Worm (Caenorhabditis elegans): ENCODE results near the gene gst-7.
A peak's percentile ranks its signal among the peaks of the same experiment; 100 is the strongest.

Gene gst-7

ce11 chrII:4855489-4855888 is 26.4 kb upstream of the gst-7 start:
- TF ChIP-seq dmd-6 (GFP tag; IDR thresholded peaks at IDR 0.05) (0 out of 2 replicates have a peak, but pooled peaks have one; percentile 9), nhr-6 (tag; optimal IDR thresholded peaks at IDR 0.05) (no peak), ces-1 (GFP tag; optimal IDR thresholded peaks at IDR 0.05) (peak; percentile 48), dve-1 (tag; optimal IDR thresholded peaks at IDR 0.05; ENCODE audit: insufficient read depth) (no peak), tag-97 (GFP tag; IDR thresholded peaks at IDR 0.05) (0 out of 2 replicates have a peak, but pooled peaks have one; percentile 75), Y75B8A.6 (GFP tag; IDR thresholded peaks at IDR 0.05) (no peak), aha-1 (tag) (peak; percentile 90), dpl-1 (GFP tag; optimal IDR thresholded peaks at IDR 0.05) (peak; percentile 13)

ce11 chrII:4856113-4856512 is 25.7 kb upstream of the gst-7 start:
- TF ChIP-seq nhr-11 (tag; optimal IDR thresholded peaks at IDR 0.05) (peak; percentile 17), nhr-111 (GFP tag; optimal IDR thresholded peaks at IDR 0.05) (no peak), R02D3.7 (tag; optimal IDR thresholded peaks at IDR 0.05) (no peak), set-16 (GFP tag; IDR thresholded peaks at IDR 0.05) (no peak), attf-4 (tag; optimal IDR thresholded peaks at IDR 0.05) (no peak), nhr-41 (GFP tag; IDR thresholded peaks at IDR 0.05) (no peak), aha-1 (tag) (peak; percentile 13), mdt-29 (GFP tag; IDR thresholded peaks at IDR 0.05) (0 out of 2 replicates have a peak, but pooled peaks have one; percentile 58), nhr-28 (tag; optimal IDR thresholded peaks at IDR 0.05) (peak; percentile 14), dve-1 (tag; optimal IDR thresholded peaks at IDR 0.05; ENCODE audit: insufficient read depth) (peak; percentile 48), unc-62 (GFP tag; optimal IDR thresholded peaks at IDR 0.05 in 1 of 2) (no peak), unc-62 (tag; optimal IDR thresholded peaks at IDR 0.05) (no peak), madf-5 (GFP tag; IDR thresholded peaks at IDR 0.05) (no peak), snpc-4 (tag; optimal IDR thresholded peaks at IDR 0.05) (no peak), lsy-2 (tag; optimal IDR thresholded peaks at IDR 0.05) (peak in 1 of 2 experiments; percentile 59), T20F7.1 (GFP tag; optimal IDR thresholded peaks at IDR 0.05) (peak; percentile 32), Y48G9A.11 (GFP tag; IDR thresholded peaks at IDR 0.05) (no peak), F26F4.8 (GFP tag; conservative IDR thresholded peaks at IDR 0.05) (no peak), hlh-30 (tag; optimal IDR thresholded peaks at IDR 0.05; ENCODE audit: insufficient read depth) (peak; percentile 89), Y105C5A.15 (GFP tag; IDR thresholded peaks at IDR 0.05) (no peak), dmd-6 (GFP tag; IDR thresholded peaks at IDR 0.05) (peak; percentile 24; the same call in 1 of the 2 replicates), hlh-11 (tag; optimal IDR thresholded peaks at IDR 0.05) (peak; percentile 50), mdl-1 (tag; optimal IDR thresholded peaks at IDR 0.05) (peak in 1 of 2 experiments; percentile 36), mep-1 (tag; optimal IDR thresholded peaks at IDR 0.05) (peak; percentile 11), dmd-8 (GFP tag; IDR thresholded peaks at IDR 0.05) (no peak), ces-1 (GFP tag; optimal IDR thresholded peaks at IDR 0.05) (no peak), daf-16 (GFP tag; optimal IDR thresholded peaks at IDR 0.05) (no peak), daf-16 (tag; optimal IDR thresholded peaks at IDR 0.05) (peak; percentile 2), lin-13 (GFP tag; optimal IDR thresholded peaks at IDR 0.05) (peak; percentile 19)

- TF ChIP-seq nhr-48 (tag; optimal IDR thresholded peaks at IDR 0.05) (no peak), zip-11 (GFP tag; IDR thresholded peaks at IDR 0.05) (no peak), unc-62 (GFP tag; optimal IDR thresholded peaks at IDR 0.05 in 1 of 2) (peak in 1 of 2 experiments; percentile 20), unc-62 (tag; optimal IDR thresholded peaks at IDR 0.05) (no peak), pha-4 (GFP tag; IDR thresholded peaks at IDR 0.05) (no peak), pha-4 (tag; optimal IDR thresholded peaks at IDR 0.05) (peak; percentile 47), hlh-11 (tag; optimal IDR thresholded peaks at IDR 0.05) (peak; percentile 67), pqm-1 (tag; optimal IDR thresholded peaks at IDR 0.05) (peak; percentile 83), zfp-3 (GFP tag; conservative IDR thresholded peaks at IDR 0.05) (no peak), ceh-62 (tag; optimal IDR thresholded peaks at IDR 0.05) (no peak), mes-2 (tag; optimal IDR thresholded peaks at IDR 0.05; ENCODE audit: poor library complexity, severe bottlenecking) (peak; percentile 48), hlh-30 (tag; optimal IDR thresholded peaks at IDR 0.05; ENCODE audit: insufficient read depth) (peak; percentile 36), daf-16 (GFP tag; optimal IDR thresholded peaks at IDR 0.05) (no peak), daf-16 (tag; optimal IDR thresholded peaks at IDR 0.05) (peak; percentile 81), F49E8.2 (tag; optimal IDR thresholded peaks at IDR 0.05; ENCODE audit: borderline replicate concordance) (no peak), ZK546.5 (tag; optimal IDR thresholded peaks at IDR 0.05) (no peak), mdl-1 (tag; optimal IDR thresholded peaks at IDR 0.05) (peak in 1 of 2 experiments; percentile 1), dmd-6 (GFP tag; IDR thresholded peaks at IDR 0.05) (peak; percentile 52; the same call in 1 of the 2 replicates), dve-1 (tag; optimal IDR thresholded peaks at IDR 0.05; ENCODE audit: insufficient read depth) (peak; percentile 48), lsy-2 (tag; optimal IDR thresholded peaks at IDR 0.05) (peak in 1 of 2 experiments; percentile 27), ceh-28 (tag; optimal IDR thresholded peaks at IDR 0.05) (peak; percentile 5), nhr-28 (tag; optimal IDR thresholded peaks at IDR 0.05) (peak; percentile 78), nhr-77 (tag; optimal IDR thresholded peaks at IDR 0.05) (peak; percentile 23), ztf-11 (tag; optimal IDR thresholded peaks at IDR 0.05) (no peak), mxl-3 (GFP tag; optimal IDR thresholded peaks at IDR 0.05) (peak; percentile 61)
Observed at ce11 chrII:4857086-4857485, 24.8 kb upstream of the gst-7 start.

All from whole organism, L4 larva.